Fruit fly (Drosophila melanogaster) whole organism, embryonic: ENCODE measurements around the gene Cpr30F.

Experiments
- CG33213 ChIP-seq: fragments of 200-800 bp; sonication (Bioruptor generic); optimal IDR thresholded peaks from 3 replicates; lab custom pipeline; 2016; ENCODE audit warnings: missing biosample characterization, missing genetic modification characterization
- CG4820 ChIP-seq: fragments of 200-800 bp; sonication (Bioruptor generic); optimal IDR thresholded peaks from 3 replicates; lab custom pipeline; 2016; ENCODE audit warnings: missing biosample characterization, missing genetic modification characterization
- CG7987 ChIP-seq: fragments of 200-800 bp; sonication (Bioruptor generic); optimal IDR thresholded peaks from 2 replicates; lab custom pipeline; 2018; ENCODE audit warnings: missing biosample characterization, mild to moderate bottlenecking, missing genetic modification characterization, moderate library complexity
- Dll ChIP-seq: fragments of 200-800 bp; sonication (Bioruptor generic); IDR thresholded peaks from 4 replicates; pipeline ENCODE4 v1.3.6; 2022; ENCODE audit warnings: missing biosample characterization, missing genetic modification characterization; ENCODE audit not compliant: partially characterized antibody
- Dref ChIP-seq: fragments of 200-800 bp; sonication (Bioruptor generic); IDR thresholded peaks from 2 replicates; pipeline ENCODE4 v1.3.6; 2022; ENCODE audit warnings: missing biosample characterization, missing genetic modification characterization
- Gsc ChIP-seq: fragments of 200-800 bp; sonication (Bioruptor generic); IDR thresholded peaks from 2 replicates; pipeline ENCODE4 v1.3.6; 2022; ENCODE audit warnings: missing biosample characterization, missing genetic modification characterization
- Ptx1 ChIP-seq: fragments of 200-800 bp; sonication (Bioruptor generic); IDR thresholded peaks from 2 replicates; pipeline ENCODE4 v1.3.6; 2022; ENCODE audit warnings: missing biosample characterization, missing genetic modification characterization
- dan ChIP-seq: fragments of 200-800 bp; sonication (Bioruptor generic); IDR thresholded peaks from 2 replicates; pipeline ENCODE4 v1.3.6; 2022; ENCODE audit warnings: missing biosample characterization, missing genetic modification characterization
- dysf ChIP-seq: fragments of 200-800 bp; sonication (Bioruptor generic); IDR thresholded peaks from 3 replicates; pipeline ENCODE4 v1.3.6; 2022; ENCODE audit warnings: missing biosample characterization, missing genetic modification characterization
- esg ChIP-seq: fragments of 200-800 bp; sonication (Bioruptor generic); conservative IDR thresholded peaks from 2 replicates; pipeline ENCODE4 v1.3.6; 2022; ENCODE audit warnings: missing biosample characterization, missing genetic modification characterization
- lov ChIP-seq, 2 experiments: fragments of 200-800 bp in 1 of 2; fragments of >200 bp in 1 of 2; sonication (Bioruptor generic) in 1 of 2; IDR thresholded peaks in 1 of 2; optimal IDR thresholded peaks in 1 of 2; 2 replicates in 1 of 2; 3 replicates in 1 of 2; pipeline versions ENCODE4 v1.3.6 to Lab custom; 2017 to 2022; ENCODE audit warnings: missing biosample characterization in 1 of 2, missing genetic modification characterization in 1 of 2
- psq ChIP-seq: fragments of 200-800 bp; sonication (Bioruptor generic); optimal IDR thresholded peaks from 2 replicates; lab custom pipeline; 2017; ENCODE audit warnings: missing biosample characterization, missing genetic modification characterization
- salm ChIP-seq: fragments of 200-800 bp; sonication (Bioruptor generic); optimal IDR thresholded peaks from 2 replicates; lab custom pipeline; 2018; ENCODE audit warnings: missing biosample characterization, mild to moderate bottlenecking, missing genetic modification characterization
- sens ChIP-seq: fragments of 200-800 bp; sonication (Bioruptor generic); peaks from one replicate; lab custom pipeline; 2016; ENCODE audit warnings: missing biosample characterization, missing genetic modification characterization

- TF ChIP-seq psq = no peak
- TF ChIP-seq dysf (GFP tag; lab: Robert Waterston, UW) = no peak
- peak; percentile 62; the same call in 3 of the 4 replicates for TF ChIP-seq Dll (GFP tag; lab: Robert Waterston, UW)
- peak; percentile 40; the same call in 1 of the 2 replicates for TF ChIP-seq Dref (GFP tag; lab: Robert Waterston, UW)
- TF ChIP-seq esg (GFP tag; lab: Robert Waterston, UW) = no peak
- no peak for TF ChIP-seq CG7987 (GFP tag; lab: Kevin White, UChicago)
- TF ChIP-seq dan = no peak
- TF ChIP-seq lov (optimal IDR thresholded peaks at IDR 0.05; lab: Kevin White, UChicago) = no peak
- TF ChIP-seq lov (GFP tag; IDR thresholded peaks at IDR 0.05; lab: Robert Waterston, UW) = no peak
- TF ChIP-seq sens (GFP tag; lab: Kevin White, UChicago) = no peak
- no peak for TF ChIP-seq Ptx1 (GFP tag; lab: Robert Waterston, UW)
- TF ChIP-seq CG4820 = no peak
- peak; percentile 38 for TF ChIP-seq CG33213 (GFP tag; lab: Kevin White, UChicago)
- TF ChIP-seq salm (tag; lab: Kevin White, UChicago) = no peak
- no peak for TF ChIP-seq Gsc (GFP tag; lab: Robert Waterston, UW)
Observed at dm6 chr2L:9887856-9888269, 45.1 kb downstream of the Cpr30F start, which contains the start of gene Fkbp59.
